Worm (Caenorhabditis elegans) whole organism, young adult: ENCODE measurements around the gene ntr-2.

Source experiments
- F37B4.10 ChIP-seq: fragments of 200-800 bp; sonication (Bioruptor generic); IDR thresholded peaks from 2 replicates; pipeline ENCODE4 v1.3.6; 2022; ENCODE audit warnings: missing genetic modification characterization, missing compliant biosample characterization
- Y53G8AR.9 ChIP-seq: fragments of 200-800 bp; sonication (Bioruptor generic); conservative IDR thresholded peaks from 2 replicates; pipeline ENCODE4 v1.3.6; 2022; ENCODE audit warnings: missing genetic modification reagents, missing genetic modification characterization, missing compliant biosample characterization
- ceh-40 ChIP-seq: fragments of 200-800 bp; sonication (Bioruptor generic); IDR thresholded peaks from 2 replicates; pipeline ENCODE4 v1.3.6; 2022; ENCODE audit warnings: missing genetic modification characterization, missing compliant biosample characterization
- him-1 ChIP-seq: sonication (generic microtip); optimal IDR thresholded peaks from 2 replicates; lab custom pipeline; 2016; ENCODE audit warnings: missing genotype, missing genetic modification reagents, missing genetic modification characterization, missing compliant biosample characterization
- hmg-1.2 ChIP-seq: fragments of 200-800 bp; sonication (Bioruptor generic); IDR thresholded peaks from 2 replicates; pipeline ENCODE4 v1.3.6; 2022; ENCODE audit warnings: missing genetic modification reagents, missing genetic modification characterization, missing compliant biosample characterization
- let-607 ChIP-seq, 2 experiments: fragments of 200-800 bp in 1 of 2; sonication (Bioruptor generic) in 1 of 2; sonication (generic microtip) in 1 of 2; optimal IDR thresholded peaks; 2 replicates each; lab custom pipeline; 2016 to 2018; ENCODE audit warnings: mild to moderate bottlenecking in 2 of 2, missing compliant biosample characterization in 2 of 2, missing genetic modification characterization in 2 of 2, moderate library complexity in 2 of 2, missing genotype in 1 of 2
- pha-4 ChIP-seq: fragments of 150-350 bp; sonication (generic microtip); optimal IDR thresholded peaks from 2 replicates; lab custom pipeline; 2014; ENCODE audit warnings: missing biosample characterization, missing genetic modification reagents, missing genetic modification characterization
- snpc-4 ChIP-seq, 5 experiments: fragments of 150-350 bp in 1 of 5; sonication (generic microtip) in 4 of 5; optimal IDR thresholded peaks; 2 replicates each; lab custom pipeline; 2014 to 2018; ENCODE audit warnings: missing genetic modification characterization in 5 of 5, missing biosample characterization in 3 of 5, antibody characterized with exemption in 2 of 5, mild to moderate bottlenecking in 2 of 5, missing compliant biosample characterization in 2 of 5, missing genotype in 2 of 5, moderate library complexity in 2 of 5, missing genetic modification reagents in 1 of 5
- somi-1 ChIP-seq: fragments of 200-800 bp; sonication (Bioruptor generic); optimal IDR thresholded peaks from 2 replicates; lab custom pipeline; 2018; ENCODE audit warnings: mild to moderate bottlenecking, missing genetic modification characterization, missing compliant biosample characterization
- tbx-9 ChIP-seq: sonication (generic microtip); optimal IDR thresholded peaks from 2 replicates; lab custom pipeline; 2016; ENCODE audit warnings: borderline replicate concordance, missing genetic modification characterization, inconsistent platforms, missing compliant biosample characterization

ce11 chrX:14976840-14977534 is 48.2 kb upstream of the ntr-2 start:
- TF ChIP-seq somi-1 (GFP tag; lab: Kevin White, UChicago) (no peak), let-607 (tag; optimal IDR thresholded peaks at IDR 0.05; lab: Kevin White, UChicago) (no peak), tbx-9 (tag; lab: Kevin White, UChicago) (no peak), pha-4 (tag; lab: Kevin White, UChicago) (no peak), ceh-40 (no peak), Y53G8AR.9 (GFP tag; lab: Robert Waterston, UW) (no peak), snpc-4 (GFP tag; optimal IDR thresholded peaks at IDR 0.05; lab: Kevin White, UChicago) (peak; percentile 62), snpc-4 (tag; optimal IDR thresholded peaks at IDR 0.05; lab: Kevin White, UChicago) (peak in 1 of 4 experiments; percentile 54), hmg-1.2 (GFP tag; lab: Robert Waterston, UW) (peak; percentile 35), F37B4.10 (GFP tag; lab: Robert Waterston, UW) (no peak), him-1 (no peak)
